Fruit fly (Drosophila melanogaster) whole organism, embryonic: ENCODE measurements around the gene AANATL7.
A peak's percentile ranks its signal among the peaks of the same experiment; 100 is the strongest.

Source experiments
- Antp ChIP-seq: fragments of 200-800 bp; sonication (Bioruptor generic); optimal IDR thresholded peaks from 3 replicates; lab custom pipeline; 2016; ENCODE audit warnings: missing biosample characterization, missing genetic modification characterization
- B-H1 ChIP-seq: fragments of 200-800 bp; sonication (Bioruptor generic); IDR thresholded peaks from 3 replicates; pipeline ENCODE4 v1.3.6; 2022; ENCODE audit warnings: missing biosample characterization, missing genetic modification characterization
- CG10209 ChIP-seq: fragments of 200-800 bp; sonication (Bioruptor generic); optimal IDR thresholded peaks from 3 replicates; lab custom pipeline; 2017; ENCODE audit warnings: missing biosample characterization, mild to moderate bottlenecking, missing genetic modification characterization, missing genetic modification reagents
- CG11695 ChIP-seq: fragments of 200-800 bp; sonication (Bioruptor generic); IDR thresholded peaks from 3 replicates; pipeline ENCODE4 v1.3.6; 2022; ENCODE audit warnings: missing biosample characterization, missing genetic modification characterization
- CG12104 ChIP-seq: fragments of 200-800 bp; sonication (Bioruptor generic); optimal IDR thresholded peaks from 3 replicates; lab custom pipeline; 2016; ENCODE audit warnings: missing biosample characterization, missing genetic modification characterization
- CG1602 ChIP-seq: fragments of 200-800 bp; sonication (Bioruptor generic); optimal IDR thresholded peaks from 3 replicates; lab custom pipeline; 2016; ENCODE audit warnings: missing biosample characterization, missing genetic modification characterization
- CG33213 ChIP-seq: fragments of 200-800 bp; sonication (Bioruptor generic); optimal IDR thresholded peaks from 3 replicates; lab custom pipeline; 2016; ENCODE audit warnings: missing biosample characterization, missing genetic modification characterization
- CG3407 ChIP-seq: fragments of 200-800 bp; sonication (Bioruptor generic); optimal IDR thresholded peaks from 2 replicates; lab custom pipeline; 2018; ENCODE audit warnings: missing biosample characterization, mild to moderate bottlenecking, missing genetic modification characterization
- CG42726 ChIP-seq: fragments of 200-800 bp; sonication (Bioruptor generic); IDR thresholded peaks from 2 replicates; pipeline ENCODE4 v1.3.6; 2022; ENCODE audit warnings: missing biosample characterization, missing genetic modification characterization; ENCODE audit not compliant: partially characterized antibody
- CG5180 ChIP-seq: fragments of 200-800 bp; sonication (Bioruptor generic); optimal IDR thresholded peaks from 3 replicates; lab custom pipeline; 2017; ENCODE audit warnings: missing biosample characterization, missing genetic modification characterization, mild to moderate bottlenecking, moderate library complexity, missing genetic modification reagents
- CG7556 ChIP-seq: fragments of 200-800 bp; sonication (Bioruptor generic); optimal IDR thresholded peaks from 2 replicates; lab custom pipeline; 2017; ENCODE audit warnings: missing biosample characterization, mild to moderate bottlenecking, missing genetic modification characterization
- CG7745 ChIP-seq: fragments of 200-800 bp; sonication (Bioruptor generic); optimal IDR thresholded peaks from 2 replicates; lab custom pipeline; 2018; ENCODE audit warnings: missing biosample characterization, mild to moderate bottlenecking, missing genetic modification characterization, moderate library complexity
- CG8478 ChIP-seq: fragments of >200 bp; optimal IDR thresholded peaks from 2 replicates; lab custom pipeline; 2018
- CG9215 ChIP-seq: fragments of 200-800 bp; sonication (Bioruptor generic); IDR thresholded peaks from 2 replicates; pipeline ENCODE4 v1.3.6; 2022; ENCODE audit warnings: missing biosample characterization, missing genetic modification characterization
- CG9797 ChIP-seq: fragments of 200-800 bp; sonication (Bioruptor generic); optimal IDR thresholded peaks from 3 replicates; lab custom pipeline; 2018; ENCODE audit warnings: missing biosample characterization, mild to moderate bottlenecking, missing genetic modification characterization
- CG9817 ChIP-seq: fragments of 200-800 bp; sonication (Bioruptor generic); optimal IDR thresholded peaks from 2 replicates; lab custom pipeline; 2018; ENCODE audit warnings: missing biosample characterization, mild to moderate bottlenecking, missing genetic modification characterization, moderate library complexity
- CrebB ChIP-seq: fragments of 200-800 bp; sonication (Bioruptor generic); optimal IDR thresholded peaks from 3 replicates; lab custom pipeline; 2018; ENCODE audit warnings: missing biosample characterization, mild to moderate bottlenecking, missing genetic modification characterization
- Hr78 ChIP-seq, 2 experiments: fragments of 200-800 bp in 1 of 2; fragments of >200 bp in 1 of 2; sonication (Bioruptor generic) in 1 of 2; optimal IDR thresholded peaks; 2 replicates each; lab custom pipeline; 2017 to 2019; ENCODE audit warnings: missing biosample characterization in 2 of 2, missing genetic modification characterization in 2 of 2, mild to moderate bottlenecking in 1 of 2, moderate library complexity in 1 of 2
- MBD-R2 ChIP-seq: fragments of 200-800 bp; sonication (Bioruptor generic); IDR thresholded peaks from 2 replicates; pipeline ENCODE4 v1.3.6; 2022; ENCODE audit warnings: missing biosample characterization, missing genetic modification characterization
- MTF-1 ChIP-seq: fragments of 200-800 bp; sonication (Bioruptor generic); optimal IDR thresholded peaks from 2 replicates; lab custom pipeline; 2018; ENCODE audit warnings: missing biosample characterization, mild to moderate bottlenecking, missing genetic modification characterization, borderline replicate concordance
- Med ChIP-seq: fragments of 200-800 bp; sonication (Bioruptor generic); peaks from one replicate; lab custom pipeline; 2016; ENCODE audit warnings: missing biosample characterization, missing genetic modification characterization, mild to moderate bottlenecking, inconsistent platforms, moderate library complexity
- Optix ChIP-seq: fragments of 200-800 bp; sonication (Bioruptor generic); IDR thresholded peaks from 3 replicates; pipeline ENCODE4 v1.3.6; 2022; ENCODE audit warnings: missing biosample characterization, missing genetic modification characterization
- Vsx1 ChIP-seq: fragments of 200-800 bp; sonication (Bioruptor generic); optimal IDR thresholded peaks from 2 replicates; lab custom pipeline; 2017; ENCODE audit warnings: missing biosample characterization, mild to moderate bottlenecking, missing genetic modification characterization, missing genetic modification reagents
- ab ChIP-seq: fragments of 200-800 bp; sonication (Bioruptor generic); optimal IDR thresholded peaks from 2 replicates; lab custom pipeline; 2016; ENCODE audit warnings: missing biosample characterization, missing genetic modification characterization
- abd-A ChIP-seq: fragments of 200-800 bp; sonication (Bioruptor generic); optimal IDR thresholded peaks from 3 replicates; lab custom pipeline; 2019; ENCODE audit warnings: missing biosample characterization, mild to moderate bottlenecking, missing genetic modification characterization, moderate library complexity
- al ChIP-seq: fragments of 200-800 bp; sonication (Bioruptor generic); IDR thresholded peaks from 2 replicates; pipeline ENCODE4 v1.3.6; 2022; ENCODE audit warnings: missing biosample characterization, missing genetic modification characterization
- aop ChIP-seq: fragments of 200-800 bp; sonication (Bioruptor generic); IDR thresholded peaks from 2 replicates; pipeline ENCODE4 v1.3.6; 2022; ENCODE audit warnings: missing biosample characterization, missing genetic modification characterization
- ap ChIP-seq: fragments of 200-800 bp; sonication (Bioruptor generic); IDR thresholded peaks from 2 replicates; pipeline ENCODE4 v1.3.6; 2022; ENCODE audit warnings: missing biosample characterization, missing genetic modification characterization
- br ChIP-seq: fragments of >200 bp; optimal IDR thresholded peaks from 2 replicates; lab custom pipeline; 2017
- cas ChIP-seq: fragments of 200-800 bp; sonication (Bioruptor generic); IDR thresholded peaks from 2 replicates; pipeline ENCODE4 v1.3.6; 2022; ENCODE audit warnings: missing biosample characterization, missing genetic modification characterization
- chif ChIP-seq, 2 experiments: fragments of 200-800 bp; sonication (Bioruptor generic); optimal IDR thresholded peaks; 3 replicates each; lab custom pipeline; 2016; ENCODE audit warnings: missing biosample characterization in 2 of 2, missing genetic modification characterization in 2 of 2
- corto ChIP-seq: fragments of 200-800 bp; sonication (Bioruptor generic); optimal IDR thresholded peaks from 2 replicates; lab custom pipeline; 2016; ENCODE audit warnings: missing biosample characterization, mild to moderate bottlenecking, missing genetic modification characterization, moderate library complexity
- crol ChIP-seq: fragments of 200-800 bp; sonication (Bioruptor generic); IDR thresholded peaks from 2 replicates; pipeline ENCODE4 v1.3.6; 2022; ENCODE audit warnings: missing biosample characterization, missing genetic modification characterization
- dan ChIP-seq: fragments of 200-800 bp; sonication (Bioruptor generic); IDR thresholded peaks from 2 replicates; pipeline ENCODE4 v1.3.6; 2022; ENCODE audit warnings: missing biosample characterization, missing genetic modification characterization
- danr ChIP-seq: fragments of 200-800 bp; sonication (Bioruptor generic); IDR thresholded peaks from 2 replicates; pipeline ENCODE4 v1.3.6; 2022; ENCODE audit warnings: missing biosample characterization, missing genetic modification characterization
- fru ChIP-seq: fragments of >200 bp; optimal IDR thresholded peaks from 2 replicates; lab custom pipeline; 2017
- insv ChIP-seq, 2 experiments: fragments of 200-800 bp; sonication (Bioruptor generic); optimal IDR thresholded peaks; 3 replicates each; lab custom pipeline; 2016 to 2018; ENCODE audit warnings: missing biosample characterization in 2 of 2, missing genetic modification characterization in 2 of 2
- jigr1 ChIP-seq: fragments of 200-800 bp; sonication (Bioruptor generic); IDR thresholded peaks from 3 replicates; pipeline ENCODE4 v1.3.6; 2022; ENCODE audit warnings: missing biosample characterization, missing genetic modification characterization
- jumu ChIP-seq: fragments of 200-800 bp; sonication (Bioruptor generic); optimal IDR thresholded peaks from 3 replicates; lab custom pipeline; 2016; ENCODE audit warnings: missing biosample characterization, missing genetic modification characterization
- nau ChIP-seq: fragments of 200-800 bp; sonication (Bioruptor generic); optimal IDR thresholded peaks from 3 replicates; lab custom pipeline; 2017; ENCODE audit warnings: missing biosample characterization, mild to moderate bottlenecking, missing genetic modification characterization, missing genetic modification reagents
- otp ChIP-seq: fragments of 200-800 bp; sonication (Bioruptor generic); IDR thresholded peaks from 3 replicates; pipeline ENCODE4, ENCODE4 v1.3.6; 2022; ENCODE audit warnings: missing biosample characterization, missing genetic modification characterization
- p53 ChIP-seq: fragments of 200-800 bp; sonication (Bioruptor generic); optimal IDR thresholded peaks from 2 replicates; lab custom pipeline; 2016; ENCODE audit warnings: missing biosample characterization, missing genetic modification characterization
- phol ChIP-seq: fragments of 200-800 bp; sonication (Bioruptor generic); optimal IDR thresholded peaks from 3 replicates; lab custom pipeline; 2018; ENCODE audit warnings: missing biosample characterization, mild to moderate bottlenecking, missing genetic modification characterization, moderate library complexity
- pnt ChIP-seq: fragments of 200-800 bp; sonication (Bioruptor generic); optimal IDR thresholded peaks from 3 replicates; lab custom pipeline; 2016; ENCODE audit warnings: missing biosample characterization, missing genetic modification characterization
- ro ChIP-seq: fragments of 200-800 bp; sonication (Bioruptor generic); IDR thresholded peaks from 2 replicates; pipeline ENCODE4 v1.3.6; 2022; ENCODE audit warnings: missing biosample characterization, missing genetic modification characterization
- salm ChIP-seq: fragments of 200-800 bp; sonication (Bioruptor generic); optimal IDR thresholded peaks from 2 replicates; lab custom pipeline; 2018; ENCODE audit warnings: missing biosample characterization, mild to moderate bottlenecking, missing genetic modification characterization
- sens-2 ChIP-seq: fragments of 200-800 bp; sonication (Bioruptor generic); IDR thresholded peaks from 2 replicates; pipeline ENCODE4 v1.3.6; 2022; ENCODE audit warnings: missing biosample characterization, missing genetic modification characterization
- stwl ChIP-seq: fragments of 200-800 bp; sonication (Bioruptor generic); optimal IDR thresholded peaks from 3 replicates; lab custom pipeline; 2018; ENCODE audit warnings: missing biosample characterization, mild to moderate bottlenecking, missing genetic modification characterization, moderate library complexity
- tgo ChIP-seq: fragments of 200-800 bp; sonication (Bioruptor generic); IDR thresholded peaks from 3 replicates; pipeline ENCODE4 v1.3.6; 2022; ENCODE audit warnings: missing biosample characterization, missing genetic modification characterization
- trh ChIP-seq: fragments of 200-800 bp; sonication (Bioruptor generic); optimal IDR thresholded peaks from 2 replicates; lab custom pipeline; 2016; ENCODE audit warnings: missing biosample characterization, missing genetic modification characterization
- tup ChIP-seq: fragments of 200-800 bp; sonication (Bioruptor generic); optimal IDR thresholded peaks from 2 replicates; lab custom pipeline; 2016; ENCODE audit warnings: missing biosample characterization, mild to moderate bottlenecking, missing genetic modification characterization, moderate library complexity
- z ChIP-seq: fragments of 200-800 bp; sonication (Bioruptor generic); IDR thresholded peaks from 3 replicates; pipeline ENCODE4 v1.3.6; 2022; ENCODE audit warnings: missing biosample characterization, missing genetic modification characterization

Gene AANATL7

dm6 chrX:2619651-2620050 lies 38.9 kb downstream of the AANATL7 start, which contains the start of the genes Tsp3A and Seipin (continued):
- TF ChIP-seq B-H1 (GFP tag; lab: Robert Waterston, UW) = peak; percentile 77
- 0 out of 3 replicates have a peak, but pooled peaks have one; percentile 32 for TF ChIP-seq jigr1 (GFP tag; lab: Robert Waterston, UW)
- TF ChIP-seq ap = peak; percentile 82
- peak; percentile 49 for TF ChIP-seq tup (GFP tag; lab: Kevin White, UChicago)
- peak; percentile 10 for TF ChIP-seq CG9797 (GFP tag; lab: Kevin White, UChicago)
- TF ChIP-seq z (GFP tag; lab: Robert Waterston, UW) = peak; percentile 70; the same call in 2 of the 3 replicates
- no peak for TF ChIP-seq Vsx1 (GFP tag; lab: Kevin White, UChicago)
- TF ChIP-seq corto (GFP tag; lab: Kevin White, UChicago) = no peak
- TF ChIP-seq CG8478 (lab: Kevin White, UChicago) = no peak
- TF ChIP-seq sens-2 (GFP tag; lab: Robert Waterston, UW) = peak; percentile 45
- TF ChIP-seq CrebB (tag; lab: Kevin White, UChicago) = peak; percentile 80
- peak; percentile 6; the same call in 1 of the 2 replicates for TF ChIP-seq ro
- TF ChIP-seq phol (tag; lab: Kevin White, UChicago) = peak; percentile 75
- peak; percentile 65 for TF ChIP-seq CG1602 (GFP tag; lab: Kevin White, UChicago)
- peak; percentile 77 for TF ChIP-seq otp (GFP tag; lab: Robert Waterston, UW)
- TF ChIP-seq Hr78 (GFP tag; optimal IDR thresholded peaks at IDR 0.05; lab: Kevin White, UChicago) = peak in 1 of 2 experiments; percentile 71
- no peak for TF ChIP-seq CG7745 (tag; lab: Kevin White, UChicago)
- TF ChIP-seq CG11695 (GFP tag; lab: Robert Waterston, UW) = peak; percentile 88
- no peak for TF ChIP-seq CG5180
- TF ChIP-seq chif (GFP tag; optimal IDR thresholded peaks at IDR 0.05; lab: Kevin White, UChicago) = peak; percentile 45 to 61
- TF ChIP-seq danr (GFP tag; lab: Robert Waterston, UW) = peak; percentile 61
- TF ChIP-seq salm = peak; percentile 73
- peak; percentile 57 for TF ChIP-seq CG3407 (GFP tag; lab: Kevin White, UChicago)
- peak; percentile 57 for TF ChIP-seq pnt
- no peak for TF ChIP-seq insv (GFP tag; optimal IDR thresholded peaks at IDR 0.05; lab: Kevin White, UChicago)
- TF ChIP-seq fru (lab: Kevin White, UChicago) = no peak
- TF ChIP-seq al (GFP tag; lab: Robert Waterston, UW) = peak; percentile 80
- TF ChIP-seq cas = peak; percentile 81
- peak; percentile 99 for TF ChIP-seq Med (GFP tag; lab: Kevin White, UChicago)
- TF ChIP-seq jumu = peak; percentile 60
- no peak for TF ChIP-seq ab (GFP tag; lab: Kevin White, UChicago)
- peak; percentile 82 for TF ChIP-seq Optix (GFP tag; lab: Robert Waterston, UW)
- no peak; the same call in 1 of the 2 replicates for TF ChIP-seq aop (GFP tag; lab: Robert Waterston, UW)
- TF ChIP-seq MTF-1 (GFP tag; lab: Kevin White, UChicago) = peak; percentile 59
- no peak for TF ChIP-seq nau (GFP tag; lab: Kevin White, UChicago)
- TF ChIP-seq CG9215 (GFP tag; lab: Robert Waterston, UW) = peak; percentile 78
- no peak for TF ChIP-seq br (lab: Kevin White, UChicago)
- TF ChIP-seq Antp (GFP tag; lab: Kevin White, UChicago) = peak; percentile 86
- TF ChIP-seq CG33213 (GFP tag; lab: Kevin White, UChicago) = peak; percentile 79
- TF ChIP-seq stwl = peak; percentile 28
- peak; percentile 62 for TF ChIP-seq CG12104 (GFP tag; lab: Kevin White, UChicago)
- TF ChIP-seq CG7556 (GFP tag; lab: Kevin White, UChicago) = peak; percentile 80
- TF ChIP-seq CG42726 (GFP tag; lab: Robert Waterston, UW) = no peak
- no peak for TF ChIP-seq crol (GFP tag; lab: Robert Waterston, UW)
- TF ChIP-seq dan (GFP tag; lab: Robert Waterston, UW) = peak; percentile 38; the same call in 1 of the 2 replicates
- peak; percentile 80 for TF ChIP-seq CG10209 (GFP tag; lab: Kevin White, UChicago)
- TF ChIP-seq p53 (GFP tag; lab: Kevin White, UChicago) = peak; percentile 9
- no peak for TF ChIP-seq abd-A (tag; lab: Kevin White, UChicago)
- no peak for TF ChIP-seq trh (GFP tag; lab: Kevin White, UChicago)
- peak; percentile 70 for TF ChIP-seq CG9817
- TF ChIP-seq MBD-R2 (GFP tag; lab: Robert Waterston, UW) = peak; percentile 94
- TF ChIP-seq tgo (GFP tag; lab: Robert Waterston, UW) = peak; percentile 85
